Fruit fly (Drosophila melanogaster): Measurements from ENCODE around the gene CG1307.

DNA sequence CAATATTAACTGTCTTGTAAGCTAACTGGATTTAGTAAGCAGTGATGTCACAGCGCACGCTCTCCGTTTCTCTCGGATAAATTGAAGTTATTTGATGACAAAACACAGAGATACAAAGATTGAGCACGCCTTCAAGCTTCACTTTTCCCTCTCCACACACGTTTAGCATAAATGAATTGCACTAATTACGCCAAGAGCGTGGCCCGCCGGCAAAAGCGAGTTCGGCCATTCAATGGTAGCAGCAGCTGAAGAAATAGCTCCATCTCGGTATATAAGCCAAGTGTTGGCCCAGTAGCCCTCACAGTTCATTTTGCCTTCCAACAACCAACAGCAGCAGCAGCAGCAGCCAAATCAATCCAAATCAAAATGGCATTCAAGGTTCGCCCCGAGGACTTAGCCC is 35.2 kb upstream of the CG1307 start, which contains the start of gene Ccp84Ad:
- TF ChIP-seq CG8478 (optimal IDR thresholded peaks at IDR 0.05) = no peak
- TF ChIP-seq EcR (GFP tag; optimal IDR thresholded peaks at IDR 0.05) = no peak
- no peak for TF ChIP-seq pan (optimal IDR thresholded peaks at IDR 0.05)
- no peak for TF ChIP-seq psq (optimal IDR thresholded peaks at IDR 0.05)
- TF ChIP-seq usp (GFP tag; optimal IDR thresholded peaks at IDR 0.05) = no peak
- TF ChIP-seq Dll (optimal IDR thresholded peaks at IDR 0.05) = no peak
